Worm (Caenorhabditis elegans) whole organism, late embryonic: ENCODE measurements around the gene ksr-1.

ENCODE experiments used
- C38D4.7 ChIP-seq: fragments of 200-800 bp; sonication (Bioruptor generic); optimal IDR thresholded peaks from 2 replicates; lab custom pipeline; 2018; ENCODE audit warnings: mild to moderate bottlenecking, missing genetic modification characterization, moderate library complexity, missing compliant biosample characterization
- K02D7.2 ChIP-seq: sonication (generic microtip); optimal IDR thresholded peaks from 2 replicates; lab custom pipeline; 2017; ENCODE audit warnings: mild to moderate bottlenecking, missing genetic modification characterization, missing compliant biosample characterization
- K09A11.1 ChIP-seq: sonication (generic microtip); optimal IDR thresholded peaks from 2 replicates; lab custom pipeline; 2017; ENCODE audit warnings: antibody characterized with exemption, mild to moderate bottlenecking, missing genetic modification characterization, missing compliant biosample characterization; ENCODE audit not compliant: insufficient read depth
- T23F11.4 ChIP-seq: fragments of 200-800 bp; sonication (Bioruptor generic); optimal IDR thresholded peaks from 2 replicates; lab custom pipeline; 2018; ENCODE audit warnings: mild to moderate bottlenecking, missing genetic modification characterization, missing compliant biosample characterization
- Y22D7AL.16 ChIP-seq: sonication (generic microtip); optimal IDR thresholded peaks from 2 replicates; lab custom pipeline; 2016; ENCODE audit warnings: missing genetic modification characterization, missing compliant biosample characterization
- ceh-14 ChIP-seq: sonication (generic microtip); optimal IDR thresholded peaks from 2 replicates; lab custom pipeline; 2016; ENCODE audit warnings: missing genotype, missing genetic modification characterization, missing compliant biosample characterization
- ceh-18 ChIP-seq: sonication (generic microtip); optimal IDR thresholded peaks from 2 replicates; lab custom pipeline; 2016; ENCODE audit warnings: missing genetic modification characterization, missing compliant biosample characterization
- ceh-19 ChIP-seq: fragments of 200-800 bp; sonication (Bioruptor generic); optimal IDR thresholded peaks from 2 replicates; lab custom pipeline; 2018; ENCODE audit warnings: mild to moderate bottlenecking, missing genetic modification characterization, missing compliant biosample characterization
- ceh-2 ChIP-seq: sonication (generic microtip); optimal IDR thresholded peaks from 2 replicates; lab custom pipeline; 2016; ENCODE audit warnings: missing genotype, missing genetic modification characterization, missing compliant biosample characterization
- ceh-22 ChIP-seq: sonication (generic microtip); optimal IDR thresholded peaks from 2 replicates; lab custom pipeline; 2017; ENCODE audit warnings: missing biosample characterization, missing genetic modification characterization
- ceh-31 ChIP-seq: sonication (generic microtip); optimal IDR thresholded peaks from 2 replicates; lab custom pipeline; 2016; ENCODE audit warnings: missing genetic modification characterization, missing compliant biosample characterization
- ceh-34 ChIP-seq: sonication (generic microtip); optimal IDR thresholded peaks from 2 replicates; lab custom pipeline; 2016; ENCODE audit warnings: mild to moderate bottlenecking, missing genetic modification characterization, missing compliant biosample characterization
- ceh-48 ChIP-seq: sonication (generic microtip); optimal IDR thresholded peaks from 2 replicates; lab custom pipeline; 2016; ENCODE audit warnings: missing genetic modification characterization, inconsistent platforms, missing compliant biosample characterization
- ceh-9 ChIP-seq: sonication (generic microtip); optimal IDR thresholded peaks from 2 replicates; lab custom pipeline; 2016; ENCODE audit warnings: mild to moderate bottlenecking, missing genetic modification characterization, inconsistent platforms, missing compliant biosample characterization
- dmd-4 ChIP-seq: sonication (generic microtip); optimal IDR thresholded peaks from 2 replicates; lab custom pipeline; 2016; ENCODE audit warnings: borderline replicate concordance, missing genetic modification characterization, missing compliant biosample characterization
- dve-1 ChIP-seq: sonication (generic microtip); optimal IDR thresholded peaks from 2 replicates; lab custom pipeline; 2017; ENCODE audit warnings: antibody characterized with exemption, mild to moderate bottlenecking, missing genetic modification characterization, missing compliant biosample characterization
- elt-4 ChIP-seq: sonication (generic microtip); optimal IDR thresholded peaks from 2 replicates; lab custom pipeline; 2016; ENCODE audit warnings: missing genetic modification characterization, missing compliant biosample characterization
- ets-4 ChIP-seq: sonication (generic microtip); optimal IDR thresholded peaks from 2 replicates; lab custom pipeline; 2016; ENCODE audit warnings: missing genetic modification characterization, missing compliant biosample characterization
- eyg-1 ChIP-seq: sonication (generic microtip); optimal IDR thresholded peaks from 2 replicates; lab custom pipeline; 2016; ENCODE audit warnings: missing genotype, missing genetic modification characterization, missing compliant biosample characterization
- fkh-10 ChIP-seq: fragments of 150-350 bp; optimal IDR thresholded peaks from 2 replicates; lab custom pipeline; 2014; ENCODE audit warnings: missing biosample characterization, missing genetic modification reagents, missing genetic modification characterization
- hlh-15 ChIP-seq: sonication (generic microtip); optimal IDR thresholded peaks from 2 replicates; lab custom pipeline; 2016; ENCODE audit warnings: missing genetic modification characterization, missing compliant biosample characterization
- hlh-30 ChIP-seq: sonication (generic microtip); optimal IDR thresholded peaks from 2 replicates; lab custom pipeline; 2017; ENCODE audit warnings: antibody characterized with exemption, missing genetic modification characterization, missing compliant biosample characterization; ENCODE audit not compliant: insufficient read depth
- madf-2 ChIP-seq: sonication (generic microtip); optimal IDR thresholded peaks from 2 replicates; lab custom pipeline; 2017; ENCODE audit warnings: missing genetic modification characterization, missing compliant biosample characterization
- mec-3 ChIP-seq: sonication (generic microtip); optimal IDR thresholded peaks from 2 replicates; lab custom pipeline; 2016; ENCODE audit warnings: borderline replicate concordance, missing genetic modification characterization, missing compliant biosample characterization
- nfya-1 ChIP-seq: sonication (generic microtip); optimal IDR thresholded peaks from 2 replicates; lab custom pipeline; 2017; ENCODE audit warnings: missing genetic modification characterization, mild to moderate bottlenecking, missing compliant biosample characterization, antibody characterized with exemption, moderate library complexity
- nhr-11 ChIP-seq: fragments of 150-350 bp; optimal IDR thresholded peaks from 2 replicates; lab custom pipeline; 2014; ENCODE audit warnings: missing biosample characterization, missing genetic modification characterization
- npax-4 ChIP-seq: sonication (generic microtip); optimal IDR thresholded peaks from 2 replicates; lab custom pipeline; 2016; ENCODE audit warnings: missing genetic modification characterization, missing compliant biosample characterization
- odd-2 ChIP-seq: sonication (generic microtip); optimal IDR thresholded peaks from 2 replicates; lab custom pipeline; 2017; ENCODE audit warnings: antibody characterized with exemption, mild to moderate bottlenecking, missing genetic modification characterization, missing compliant biosample characterization
- pag-3 ChIP-seq: sonication (generic microtip); optimal IDR thresholded peaks from 2 replicates; lab custom pipeline; 2016; ENCODE audit warnings: missing compliant biosample characterization, missing genetic modification characterization, borderline replicate concordance
- pha-4 ChIP-seq: fragments of 150-350 bp; optimal IDR thresholded peaks from 2 replicates; lab custom pipeline; 2018; ENCODE audit warnings: missing biosample characterization, missing genetic modification reagents, missing genetic modification characterization
- pros-1 ChIP-seq: fragments of 150-350 bp; optimal IDR thresholded peaks from 2 replicates; lab custom pipeline; 2014; ENCODE audit warnings: missing biosample characterization, missing genetic modification reagents, missing genetic modification characterization
- ref-2 ChIP-seq: sonication (generic microtip); optimal IDR thresholded peaks from 2 replicates; lab custom pipeline; 2016; ENCODE audit warnings: missing genetic modification characterization, missing compliant biosample characterization
- rnt-1 ChIP-seq: sonication (generic microtip); optimal IDR thresholded peaks from 2 replicates; lab custom pipeline; 2016; ENCODE audit warnings: missing genetic modification characterization, missing compliant biosample characterization
- sdc-2 ChIP-seq: sonication (generic microtip); optimal IDR thresholded peaks from 2 replicates; lab custom pipeline; 2016; ENCODE audit warnings: missing genotype, missing genetic modification characterization, missing compliant biosample characterization
- tbx-2 ChIP-seq: sonication (generic microtip); optimal IDR thresholded peaks from 2 replicates; lab custom pipeline; 2016; ENCODE audit warnings: missing genetic modification characterization, missing compliant biosample characterization
- tbx-7 ChIP-seq: sonication (generic microtip); optimal IDR thresholded peaks from 2 replicates; lab custom pipeline; 2016; ENCODE audit warnings: missing genotype, missing genetic modification characterization, missing compliant biosample characterization
- ttx-3 ChIP-seq: sonication (generic microtip); optimal IDR thresholded peaks from 2 replicates; lab custom pipeline; 2016; ENCODE audit warnings: missing genetic modification reagents, missing genetic modification characterization, missing compliant biosample characterization
- unc-42 ChIP-seq: sonication (generic microtip); optimal IDR thresholded peaks from 2 replicates; lab custom pipeline; 2016; ENCODE audit warnings: missing genotype, missing genetic modification characterization, missing compliant biosample characterization
- unc-55 ChIP-seq: sonication (generic microtip); optimal IDR thresholded peaks from 2 replicates; lab custom pipeline; 2017; ENCODE audit warnings: missing biosample characterization, missing genetic modification reagents, missing genetic modification characterization
- zip-5 ChIP-seq: sonication (generic microtip); optimal IDR thresholded peaks from 2 replicates; lab custom pipeline; 2016; ENCODE audit warnings: missing genetic modification characterization, missing compliant biosample characterization
- ztf-16 ChIP-seq: sonication (generic microtip); optimal IDR thresholded peaks from 2 replicates; lab custom pipeline; 2017; ENCODE audit warnings: missing genetic modification characterization, missing compliant biosample characterization

The ksr-1 gene

ce11 chrX:8285169-8285796, 10.3 kb downstream of the ksr-1 start, which contains the start of the genes fis-2 and F13B9.2:
Gene fis-2, minus strand, starts transcription at chrX:8285219.
Gene F13B9.2, plus strand, starts transcription at chrX:8285683.
- TF ChIP-seq ceh-19: no peak
- TF ChIP-seq npax-4 (tag; lab: Kevin White, UChicago): no peak
- no peak for TF ChIP-seq fkh-10 (GFP tag; lab: Kevin White, UChicago)
- TF ChIP-seq pag-3 (tag; lab: Kevin White, UChicago): no peak
- no peak for TF ChIP-seq zip-5
- TF ChIP-seq ttx-3: no peak
- TF ChIP-seq Y22D7AL.16 (tag; lab: Kevin White, UChicago): no peak
- TF ChIP-seq unc-42: no peak
- no peak for TF ChIP-seq T23F11.4 (GFP tag; lab: Kevin White, UChicago)
- no peak for TF ChIP-seq odd-2
- no peak for TF ChIP-seq tbx-7 (tag; lab: Kevin White, UChicago)
- TF ChIP-seq dve-1 (tag; lab: Kevin White, UChicago): no peak
- no peak for TF ChIP-seq ets-4 (tag; lab: Kevin White, UChicago)
- no peak for TF ChIP-seq madf-2
- no peak for TF ChIP-seq elt-4 (tag; lab: Kevin White, UChicago)
- TF ChIP-seq unc-55 (GFP tag; lab: Kevin White, UChicago): no peak

DNA sequence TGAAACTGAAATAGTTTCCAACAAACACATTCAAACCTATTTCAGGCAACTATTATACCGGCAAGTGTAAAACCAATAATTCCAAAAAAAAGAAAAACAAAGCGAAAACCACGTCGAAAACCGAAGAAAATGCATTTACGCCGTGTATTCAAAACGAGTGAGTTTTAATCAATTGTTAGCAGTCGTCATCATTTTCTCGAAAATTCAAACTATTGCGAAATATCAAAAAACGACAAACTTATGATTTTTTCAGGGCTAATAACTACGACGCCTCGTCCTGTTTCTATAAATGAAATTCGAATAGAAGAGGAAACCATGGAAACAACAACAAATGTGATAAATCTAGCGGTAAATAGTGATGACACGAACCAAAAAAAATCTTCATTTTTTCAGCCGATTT, 11.2 kb downstream of the ksr-1 start:
- TF ChIP-seq ztf-16 (tag; lab: Kevin White, UChicago) (no peak), ceh-9 (tag; lab: Kevin White, UChicago) (no peak), ceh-2 (tag; lab: Kevin White, UChicago) (no peak), eyg-1 (tag; lab: Kevin White, UChicago) (no peak), odd-2 (no peak), C38D4.7 (GFP tag; lab: Kevin White, UChicago) (no peak), pha-4 (tag; lab: Kevin White, UChicago) (no peak)

DNA sequence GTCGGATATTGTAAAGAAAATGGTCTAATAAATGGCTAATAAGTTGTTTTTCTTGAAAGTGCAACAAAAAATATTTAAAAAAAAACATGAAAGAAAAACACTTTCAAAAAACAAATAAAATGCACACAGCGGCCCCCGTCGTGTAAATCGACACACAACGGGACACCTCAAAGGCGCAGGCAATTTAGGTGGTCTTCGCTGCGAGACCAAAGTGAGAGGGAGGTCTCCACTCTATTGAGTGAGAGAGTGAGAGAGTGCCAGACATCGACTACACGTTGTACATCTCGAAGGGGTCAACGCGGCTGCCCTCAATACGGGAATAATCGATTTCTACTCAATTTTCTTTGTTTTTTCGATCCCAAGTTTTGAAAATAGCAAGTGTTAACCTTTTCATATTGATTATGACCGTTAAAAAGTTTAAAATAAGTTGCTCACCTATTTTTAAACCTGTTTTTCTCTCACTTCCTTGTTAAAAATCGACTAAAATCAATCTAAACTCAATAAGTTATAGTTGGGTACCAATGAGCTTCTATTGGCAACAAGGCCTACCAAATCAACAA, 11.9 kb downstream of the ksr-1 start, which contains the start of gene sec-16A.2:
Gene sec-16A.2, plus strand, starts transcription at position 510 of the 560 bp plus-strand sequence.
- TF ChIP-seq ceh-14 (no peak), ceh-22 (tag; lab: Kevin White, UChicago) (no peak), K09A11.1 (tag; lab: Kevin White, UChicago) (no peak), ceh-31 (tag; lab: Kevin White, UChicago) (peak; percentile 80), mec-3 (tag; lab: Kevin White, UChicago) (no peak), pros-1 (tag; lab: Kevin White, UChicago) (peak; percentile 36), dmd-4 (tag; lab: Kevin White, UChicago) (no peak), ceh-9 (tag; lab: Kevin White, UChicago) (no peak), tbx-2 (tag; lab: Kevin White, UChicago) (peak; percentile 64), unc-42 (peak; percentile 40), ceh-18 (tag; lab: Kevin White, UChicago) (peak; percentile 55), sdc-2 (tag; lab: Kevin White, UChicago) (peak; percentile 49), hlh-30 (tag; lab: Kevin White, UChicago) (peak; percentile 11), nhr-11 (no peak), ref-2 (tag; lab: Kevin White, UChicago) (peak; percentile 77), ceh-34 (tag; lab: Kevin White, UChicago) (peak; percentile 82), K02D7.2 (no peak), hlh-15 (tag; lab: Kevin White, UChicago) (no peak), rnt-1 (tag; lab: Kevin White, UChicago) (peak; percentile 35), ceh-2 (tag; lab: Kevin White, UChicago) (peak; percentile 1), unc-55 (GFP tag; lab: Kevin White, UChicago) (peak; percentile 77), nfya-1 (peak; percentile 69), ceh-48 (tag; lab: Kevin White, UChicago) (peak; percentile 16), eyg-1 (tag; lab: Kevin White, UChicago) (peak; percentile 10), dve-1 (tag; lab: Kevin White, UChicago) (peak; percentile 18)
- TF ChIP-seq, all 69 proteins: peak for 16
